Fruit fly (Drosophila melanogaster): ENCODE results near the gene ko.
A peak's percentile ranks its signal among the peaks of the same experiment; 100 is the strongest.

ko gene

dm6 chr3L:21135850-21136249 is 4.9 kb upstream of the ko start (continued):
- TF ChIP-seq schlank (tag; optimal IDR thresholded peaks at IDR 0.05), result no peak
- TF ChIP-seq Abd-B (GFP tag; optimal IDR thresholded peaks at IDR 0.05), result no peak
- TF ChIP-seq Sox102F (GFP tag; optimal IDR thresholded peaks at IDR 0.05), result no peak
- peak; percentile 51 for TF ChIP-seq CG17829 (tag; optimal IDR thresholded peaks at IDR 0.05)
- peak; percentile 96 for TF ChIP-seq Bgb (GFP tag; IDR thresholded peaks at IDR 0.05; ENCODE audit: partially characterized antibody)
- TF ChIP-seq ems (GFP tag; optimal IDR thresholded peaks at IDR 0.05), result peak; percentile 54
- TF ChIP-seq MESR4 (GFP tag; optimal IDR thresholded peaks at IDR 0.05), result peak; percentile 96
- peak; percentile 58 for TF ChIP-seq Rfx (GFP tag; IDR thresholded peaks at IDR 0.05)
- no peak for TF ChIP-seq hth (optimal IDR thresholded peaks at IDR 0.05)
- TF ChIP-seq danr (GFP tag; IDR thresholded peaks at IDR 0.05), result no peak
- TF ChIP-seq CG15479 (GFP tag; optimal IDR thresholded peaks at IDR 0.05), result no peak
- TF ChIP-seq wor (GFP tag; IDR thresholded peaks at IDR 0.05), result no peak
- TF ChIP-seq CG34224 (GFP tag; IDR thresholded peaks at IDR 0.05; ENCODE audit: partially characterized antibody), result peak; percentile 90

- TF ChIP-seq Nf-YA (GFP tag; IDR thresholded peaks at IDR 0.05) (no peak), Jarid2 (GFP tag; optimal IDR thresholded peaks at IDR 0.05) (no peak), NC2β (GFP tag; optimal IDR thresholded peaks at IDR 0.05) (no peak), CG30403 (GFP tag; optimal IDR thresholded peaks at IDR 0.05) (no peak), exex (tag; optimal IDR thresholded peaks at IDR 0.05) (no peak), chif (GFP tag; optimal IDR thresholded peaks at IDR 0.05) (no peak), grau (tag; optimal IDR thresholded peaks at IDR 0.05) (no peak), dimm (GFP tag; IDR thresholded peaks at IDR 0.05) (no peak), btn (GFP tag; optimal IDR thresholded peaks at IDR 0.05) (no peak), CG1529 (GFP tag; optimal IDR thresholded peaks at IDR 0.05) (no peak), fd96Cb (tag; optimal IDR thresholded peaks at IDR 0.05) (no peak), MBD-R2 (GFP tag; IDR thresholded peaks at IDR 0.05) (no peak), B-H1 (GFP tag; IDR thresholded peaks at IDR 0.05) (no peak), Elba2 (GFP tag; optimal IDR thresholded peaks at IDR 0.05) (no peak), nerfin-1 (tag; optimal IDR thresholded peaks at IDR 0.05) (peak; percentile 98), gsb (GFP tag; IDR thresholded peaks at IDR 0.05) (no peak), BEAF-32 (GFP tag; optimal IDR thresholded peaks at IDR 0.05) (peak; percentile 50), Sox100B (GFP tag; optimal IDR thresholded peaks at IDR 0.05) (no peak), seq (GFP tag; IDR thresholded peaks at IDR 0.05) (peak; percentile 40; the same call in 1 of the 2 replicates), CG9437 (GFP tag; optimal IDR thresholded peaks at IDR 0.05) (no peak), CG1603 (tag; optimal IDR thresholded peaks at IDR 0.05) (peak; percentile 22), TFAM (GFP tag; optimal IDR thresholded peaks at IDR 0.05) (no peak), pum (GFP tag; optimal IDR thresholded peaks at IDR 0.05) (no peak), Med (GFP tag) (peak; percentile 56), CG2129 (GFP tag; IDR thresholded peaks at IDR 0.05; ENCODE audit: partially characterized antibody) (no peak), tll (GFP tag; optimal IDR thresholded peaks at IDR 0.05) (peak in 1 of 2 experiments; percentile 13), Chrac-16 (GFP tag; optimal IDR thresholded peaks at IDR 0.05) (no peak), D19B (GFP tag; optimal IDR thresholded peaks at IDR 0.05) (no peak), CG10462 (GFP tag; optimal IDR thresholded peaks at IDR 0.05) (peak; percentile 73), CG10267 (tag; optimal IDR thresholded peaks at IDR 0.05) (peak; percentile 93), Abd-B (GFP tag; optimal IDR thresholded peaks at IDR 0.05) (no peak), toy (GFP tag; IDR thresholded peaks at IDR 0.05) (no peak), CG3065 (GFP tag; optimal IDR thresholded peaks at IDR 0.05) (no peak), CG6272 (GFP tag; IDR thresholded peaks at IDR 0.05) (no peak), so (GFP tag; IDR thresholded peaks at IDR 0.05) (no peak), CG7928 (GFP tag; optimal IDR thresholded peaks at IDR 0.05) (no peak), BtbVII (GFP tag; optimal IDR thresholded peaks at IDR 0.05) (no peak), cg (GFP tag; optimal IDR thresholded peaks at IDR 0.05) (no peak), E2f2 (GFP tag; IDR thresholded peaks at IDR 0.05) (peak; percentile 48)
Measured at dm6 chr3L:21131427-21131826, 468 bp upstream of the ko start, which contains the start of gene ICA69. Gene ICA69, plus strand, starts transcription at chr3L:21131446.
